Worm (Caenorhabditis elegans) whole organism, young adult: Measurements from ENCODE around the gene F56C9.3.

Experiments
- D2030.7 ChIP-seq: fragments of 200-800 bp; sonication (Bioruptor generic); IDR thresholded peaks from 2 replicates; pipeline ENCODE4 v1.3.6; 2022; ENCODE audit warnings: missing genetic modification reagents, missing genetic modification characterization, missing compliant biosample characterization
- F57A8.1 ChIP-seq: fragments of 200-800 bp; sonication (Bioruptor generic); optimal IDR thresholded peaks from 2 replicates; lab custom pipeline; 2018; ENCODE audit warnings: mild to moderate bottlenecking, missing genetic modification characterization, moderate library complexity, missing compliant biosample characterization
- T26A5.8 ChIP-seq: sonication (generic microtip); optimal IDR thresholded peaks from 2 replicates; lab custom pipeline; 2016; ENCODE audit warnings: missing genetic modification characterization, missing compliant biosample characterization
- Y95B8A.8 ChIP-seq: fragments of 200-800 bp; sonication (Bioruptor generic); IDR thresholded peaks from 2 replicates; pipeline ENCODE4 v1.3.6; 2022; ENCODE audit warnings: missing genetic modification reagents, missing genetic modification characterization, missing compliant biosample characterization
- aptf-3 ChIP-seq: fragments of 200-800 bp; sonication (Bioruptor generic); IDR thresholded peaks from 2 replicates; pipeline ENCODE4 v1.3.6; 2022; ENCODE audit warnings: missing genetic modification characterization, missing compliant biosample characterization
- bed-2 ChIP-seq: fragments of 200-800 bp; sonication (Bioruptor generic); IDR thresholded peaks from 2 replicates; pipeline ENCODE4 v1.3.6; 2022; ENCODE audit warnings: missing genetic modification reagents, missing genetic modification characterization, missing compliant biosample characterization
- cebp-2 ChIP-seq: fragments of 200-800 bp; sonication (Bioruptor generic); IDR thresholded peaks from 2 replicates; pipeline ENCODE4 v1.3.6; 2022; ENCODE audit warnings: missing genetic modification characterization, missing compliant biosample characterization
- ceh-100 ChIP-seq: fragments of 200-800 bp; sonication (Bioruptor generic); IDR thresholded peaks from 2 replicates; pipeline ENCODE4 v1.3.6; 2022; ENCODE audit warnings: missing genetic modification reagents, missing genetic modification characterization, missing compliant biosample characterization
- ceh-79 ChIP-seq: sonication (generic microtip); optimal IDR thresholded peaks from 2 replicates; lab custom pipeline; 2017; ENCODE audit warnings: mild to moderate bottlenecking, missing genetic modification characterization, missing compliant biosample characterization
- ceh-91 ChIP-seq: fragments of 200-800 bp; sonication (Bioruptor generic); IDR thresholded peaks from 2 replicates; pipeline ENCODE4 v1.3.6; 2022; ENCODE audit warnings: missing genetic modification reagents, missing genetic modification characterization, missing compliant biosample characterization
- dox-1 ChIP-seq: fragments of 200-800 bp; sonication (Bioruptor generic); IDR thresholded peaks from 2 replicates; pipeline ENCODE4 v1.3.6; 2022; ENCODE audit warnings: missing genetic modification reagents, missing genetic modification characterization, missing compliant biosample characterization
- dpff-1 ChIP-seq: sonication (generic microtip); optimal IDR thresholded peaks from 2 replicates; lab custom pipeline; 2017; ENCODE audit warnings: mild to moderate bottlenecking, missing genetic modification characterization, missing compliant biosample characterization
- dpl-1 ChIP-seq: fragments of 150-350 bp; optimal IDR thresholded peaks from 2 replicates; lab custom pipeline; 2014; ENCODE audit warnings: missing biosample characterization, missing genetic modification reagents, missing genetic modification characterization
- efl-1 ChIP-seq: fragments of 150-350 bp; optimal IDR thresholded peaks from 2 replicates; lab custom pipeline; 2014; ENCODE audit warnings: missing biosample characterization, missing genetic modification reagents, missing genetic modification characterization
- egl-18 ChIP-seq: fragments of 200-800 bp; sonication (Bioruptor generic); IDR thresholded peaks from 2 replicates; pipeline ENCODE4 v1.3.6; 2022; ENCODE audit warnings: missing genetic modification reagents, missing genetic modification characterization, missing compliant biosample characterization
- egrh-3 ChIP-seq: fragments of 200-800 bp; sonication (Bioruptor generic); IDR thresholded peaks from 2 replicates; pipeline ENCODE4 v1.3.6; 2022; ENCODE audit warnings: missing genetic modification reagents, missing genetic modification characterization, missing compliant biosample characterization
- ekl-4 ChIP-seq: fragments of 200-800 bp; sonication (Bioruptor generic); IDR thresholded peaks from 2 replicates; pipeline ENCODE4 v1.3.6; 2022; ENCODE audit warnings: missing genetic modification reagents, missing genetic modification characterization, missing compliant biosample characterization
- ets-4 ChIP-seq: fragments of 200-800 bp; sonication (Bioruptor generic); optimal IDR thresholded peaks from 2 replicates; lab custom pipeline; 2018; ENCODE audit warnings: mild to moderate bottlenecking, missing genetic modification characterization, missing compliant biosample characterization
- hlh-26 ChIP-seq: fragments of 200-800 bp; sonication (Bioruptor generic); conservative IDR thresholded peaks from 2 replicates; pipeline ENCODE4 v1.3.6; 2022; ENCODE audit warnings: missing genetic modification reagents, missing genetic modification characterization, missing compliant biosample characterization
- hmg-1.2 ChIP-seq: fragments of 200-800 bp; sonication (Bioruptor generic); IDR thresholded peaks from 2 replicates; pipeline ENCODE4 v1.3.6; 2022; ENCODE audit warnings: missing genetic modification reagents, missing genetic modification characterization, missing compliant biosample characterization
- let-526 ChIP-seq: fragments of 200-800 bp; sonication (Bioruptor generic); IDR thresholded peaks from 2 replicates; pipeline ENCODE4 v1.3.6; 2022; ENCODE audit warnings: missing genetic modification reagents, missing genetic modification characterization, missing compliant biosample characterization
- lin-26 ChIP-seq: fragments of 200-800 bp; sonication (Bioruptor generic); IDR thresholded peaks from 2 replicates; pipeline ENCODE4 v1.3.6; 2022; ENCODE audit warnings: missing genetic modification reagents, missing genetic modification characterization, missing compliant biosample characterization
- lin-35 ChIP-seq, 3 experiments: fragments of 150-350 bp in 2 of 3; sonication (generic microtip) in 1 of 3; optimal IDR thresholded peaks; 2 replicates each; lab custom pipeline; 2014 to 2018; ENCODE audit warnings: missing biosample characterization in 3 of 3, missing genetic modification characterization in 3 of 3, missing genetic modification reagents in 3 of 3
- lin-54 ChIP-seq: fragments of 200-800 bp; sonication (Bioruptor generic); optimal IDR thresholded peaks from 2 replicates; lab custom pipeline; 2018; ENCODE audit warnings: mild to moderate bottlenecking, missing genetic modification characterization, missing compliant biosample characterization
- lsy-27 ChIP-seq: sonication (generic microtip); optimal IDR thresholded peaks from 2 replicates; lab custom pipeline; 2017; ENCODE audit warnings: missing genetic modification characterization, mild to moderate bottlenecking, missing compliant biosample characterization, antibody characterized with exemption, missing genotype, borderline replicate concordance; ENCODE audit not compliant: insufficient read depth
- madf-10 ChIP-seq: sonication (generic microtip); optimal IDR thresholded peaks from 2 replicates; lab custom pipeline; 2016; ENCODE audit warnings: mild to moderate bottlenecking, missing genetic modification characterization, missing compliant biosample characterization
- madf-8 ChIP-seq: fragments of 200-800 bp; sonication (Bioruptor generic); conservative IDR thresholded peaks from 2 replicates; pipeline ENCODE4 v1.3.6; 2022; ENCODE audit warnings: missing genetic modification reagents, missing genetic modification characterization, missing compliant biosample characterization
- mcd-1 ChIP-seq: fragments of 200-800 bp; sonication (Bioruptor generic); IDR thresholded peaks from 2 replicates; pipeline ENCODE4 v1.3.6; 2022; ENCODE audit warnings: missing genetic modification reagents, missing genetic modification characterization, missing compliant biosample characterization
- nhr-27 ChIP-seq: fragments of 200-800 bp; sonication (Bioruptor generic); optimal IDR thresholded peaks from 2 replicates; lab custom pipeline; 2018; ENCODE audit warnings: mild to moderate bottlenecking, missing genetic modification characterization, moderate library complexity, missing compliant biosample characterization
- pha-4 ChIP-seq: fragments of 150-350 bp; sonication (generic microtip); optimal IDR thresholded peaks from 2 replicates; lab custom pipeline; 2014; ENCODE audit warnings: missing biosample characterization, missing genetic modification reagents, missing genetic modification characterization
- rec-8 ChIP-seq, 2 experiments: sonication (generic microtip); optimal IDR thresholded peaks; 2 replicates each; lab custom pipeline; 2016; ENCODE audit warnings: mild to moderate bottlenecking in 2 of 2, missing genetic modification characterization in 2 of 2, missing genetic modification reagents in 2 of 2, missing genotype in 2 of 2, missing biosample characterization in 1 of 2, missing compliant biosample characterization in 1 of 2, moderate library complexity in 1 of 2
- sea-2 ChIP-seq: fragments of 200-800 bp; sonication (Bioruptor generic); IDR thresholded peaks from 2 replicates; pipeline ENCODE4 v1.3.6; 2022; ENCODE audit warnings: missing genetic modification characterization, missing compliant biosample characterization
- snpc-4 ChIP-seq, 5 experiments: fragments of 150-350 bp in 1 of 5; sonication (generic microtip) in 4 of 5; optimal IDR thresholded peaks; 2 replicates each; lab custom pipeline; 2014 to 2018; ENCODE audit warnings: missing genetic modification characterization in 5 of 5, missing biosample characterization in 3 of 5, antibody characterized with exemption in 2 of 5, mild to moderate bottlenecking in 2 of 5, missing compliant biosample characterization in 2 of 5, missing genotype in 2 of 5, moderate library complexity in 2 of 5, missing genetic modification reagents in 1 of 5
- tbp1 ChIP-seq: fragments of 200-800 bp; sonication (Bioruptor generic); optimal IDR thresholded peaks from 2 replicates; lab custom pipeline; 2018; ENCODE audit warnings: mild to moderate bottlenecking, missing genetic modification characterization, missing compliant biosample characterization
- tlf-1 ChIP-seq: fragments of 200-800 bp; sonication (Bioruptor generic); optimal IDR thresholded peaks from 2 replicates; lab custom pipeline; 2018; ENCODE audit warnings: mild to moderate bottlenecking, missing genetic modification characterization, missing compliant biosample characterization
- unc-130 ChIP-seq: sonication (generic microtip); optimal IDR thresholded peaks from 2 replicates; lab custom pipeline; 2016; ENCODE audit warnings: missing genetic modification reagents, missing genetic modification characterization, missing compliant biosample characterization
- zfh-2 ChIP-seq: fragments of 200-800 bp; sonication (Bioruptor generic); conservative IDR thresholded peaks from 2 replicates; pipeline ENCODE4 v1.3.6; 2022; ENCODE audit warnings: missing genetic modification reagents, missing genetic modification characterization, missing compliant biosample characterization

The F56C9.3 gene

DNA sequence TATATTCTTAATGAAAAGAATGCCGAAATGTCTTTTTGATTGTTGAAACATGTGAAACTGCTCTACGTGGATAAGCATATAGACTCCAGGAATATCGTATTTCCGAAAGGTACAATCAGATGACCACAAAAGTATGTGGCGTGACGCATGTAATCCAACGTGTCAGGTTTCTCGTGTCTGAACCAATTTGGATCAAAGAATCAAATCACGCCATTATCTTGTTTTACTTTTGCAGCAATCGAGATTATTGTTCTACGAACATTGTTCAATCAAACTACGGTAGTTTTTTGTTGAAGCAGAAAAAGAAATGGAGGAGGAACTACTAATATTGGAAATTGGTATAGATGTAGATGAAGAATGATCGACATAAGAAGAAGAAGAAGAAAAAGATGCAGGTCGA, 37.4 kb upstream of the F56C9.3 start:
- TF ChIP-seq mcd-1, result no peak

- no peak for TF ChIP-seq D2030.7 (GFP tag; lab: Robert Waterston, UW)
- no peak for TF ChIP-seq tlf-1 (GFP tag; lab: Kevin White, UChicago)
- TF ChIP-seq egl-18, result no peak
- no peak for TF ChIP-seq sea-2 (GFP tag; lab: Robert Waterston, UW)
- TF ChIP-seq zfh-2, result no peak
- TF ChIP-seq T26A5.8 (tag; lab: Kevin White, UChicago), result no peak
- no peak for TF ChIP-seq snpc-4 (GFP tag; optimal IDR thresholded peaks at IDR 0.05; lab: Kevin White, UChicago)
- TF ChIP-seq snpc-4 (tag; optimal IDR thresholded peaks at IDR 0.05; lab: Kevin White, UChicago), result no peak
- TF ChIP-seq ekl-4 (GFP tag; lab: Robert Waterston, UW), result no peak
- no peak for TF ChIP-seq ceh-100 (GFP tag; lab: Robert Waterston, UW)
- TF ChIP-seq Y95B8A.8 (GFP tag; lab: Robert Waterston, UW), result no peak
- TF ChIP-seq bed-2 (GFP tag; lab: Robert Waterston, UW), result no peak
- TF ChIP-seq dpff-1, result no peak
- no peak for TF ChIP-seq dox-1 (GFP tag; lab: Robert Waterston, UW)
- no peak for TF ChIP-seq hlh-26
- TF ChIP-seq F57A8.1 (GFP tag; lab: Kevin White, UChicago), result no peak
- no peak for TF ChIP-seq let-526 (GFP tag; lab: Robert Waterston, UW)
- TF ChIP-seq unc-130 (GFP tag; lab: Kevin White, UChicago), result no peak
- no peak for TF ChIP-seq lin-35 (GFP tag; optimal IDR thresholded peaks at IDR 0.05; lab: Kevin White, UChicago)
These were observed 35.8 kb upstream of the F56C9.3 start, which contains the start of gene psd-1 for ce11 chrIII:7275296-7275695. Gene psd-1 (minus strand): TSS chrIII:7275396.

ce11 chrIII:7277228-7277627, 33.9 kb upstream of the F56C9.3 start, which contains the start of the genes spot-1 and B0361.11:
Gene spot-1 (minus strand): TSS chrIII:7277274.
Gene B0361.11 (plus strand): TSS chrIII:7277599.
- TF ChIP-seq madf-10 (no peak), pha-4 (tag; lab: Kevin White, UChicago) (no peak), snpc-4 (GFP tag; optimal IDR thresholded peaks at IDR 0.05; lab: Kevin White, UChicago) (no peak), snpc-4 (tag; optimal IDR thresholded peaks at IDR 0.05; lab: Kevin White, UChicago) (peak in 2 of 4 experiments; percentile 12 to 48), ceh-100 (GFP tag; lab: Robert Waterston, UW) (no peak), lsy-27 (tag; lab: Kevin White, UChicago) (no peak), cebp-2 (GFP tag; lab: Robert Waterston, UW) (no peak), nhr-27 (tag; lab: Kevin White, UChicago) (no peak), mcd-1 (peak; percentile 88), efl-1 (GFP tag; lab: Kevin White, UChicago) (peak; percentile 75), tbp1 (GFP tag; lab: Kevin White, UChicago) (no peak), lin-35 (GFP tag; optimal IDR thresholded peaks at IDR 0.05; lab: Kevin White, UChicago) (peak; percentile 1 to 77 (median 27)), ceh-91 (GFP tag; lab: Robert Waterston, UW) (no peak), unc-130 (GFP tag; lab: Kevin White, UChicago) (no peak), madf-8 (no peak), lin-54 (GFP tag; lab: Kevin White, UChicago) (peak; percentile 87), egrh-3 (GFP tag; lab: Robert Waterston, UW) (no peak), hlh-26 (no peak), aptf-3 (GFP tag; lab: Robert Waterston, UW) (no peak), rec-8 (tag; optimal IDR thresholded peaks at IDR 0.05; lab: Kevin White, UChicago) (no peak), ets-4 (GFP tag; lab: Kevin White, UChicago) (no peak), tlf-1 (GFP tag; lab: Kevin White, UChicago) (no peak), ceh-79 (tag; lab: Kevin White, UChicago) (no peak), hmg-1.2 (GFP tag; lab: Robert Waterston, UW) (no peak), bed-2 (GFP tag; lab: Robert Waterston, UW) (no peak), lin-26 (no peak), dpl-1 (peak; percentile 42)
